Worm (Caenorhabditis elegans) whole organism, L3 larva: ENCODE data around the gene fbxa-113.

Source experiments
- aly-2 ChIP-seq: fragments of 150-350 bp; optimal IDR thresholded peaks from 2 replicates; lab custom pipeline; 2014; ENCODE audit warnings: missing biosample characterization, missing genetic modification characterization
- ama-1 ChIP-seq: fragments of 150-350 bp; optimal IDR thresholded peaks from 2 replicates; lab custom pipeline; 2018
- lin-39 ChIP-seq: fragments of 150-350 bp; optimal IDR thresholded peaks from 2 replicates; lab custom pipeline; 2018; ENCODE audit warnings: missing biosample characterization, missing genetic modification reagents, missing genetic modification characterization
- mml-1 ChIP-seq: fragments of 150-350 bp; sonication (generic microtip); optimal IDR thresholded peaks from 3 replicates; lab custom pipeline; 2014; ENCODE audit warnings: missing biosample characterization, missing genetic modification characterization
- nfya-1 ChIP-seq: sonication (generic microtip); optimal IDR thresholded peaks from 2 replicates; lab custom pipeline; 2017; ENCODE audit warnings: missing genetic modification characterization, mild to moderate bottlenecking, missing compliant biosample characterization, antibody characterized with exemption, moderate library complexity; ENCODE audit not compliant: insufficient read depth
- nhr-11 ChIP-seq: fragments of 150-350 bp; optimal IDR thresholded peaks from 2 replicates; lab custom pipeline; 2014; ENCODE audit warnings: missing biosample characterization, missing genetic modification characterization
- nhr-237 ChIP-seq: fragments of 150-350 bp; optimal IDR thresholded peaks from 2 replicates; lab custom pipeline; 2014; ENCODE audit warnings: missing biosample characterization, missing genetic modification characterization
- nhr-25 ChIP-seq: sonication (generic microtip); optimal IDR thresholded peaks from 2 replicates; lab custom pipeline; 2017; ENCODE audit warnings: missing biosample characterization, missing genetic modification characterization
- nhr-76 ChIP-seq: fragments of 150-350 bp; sonication (generic microtip); optimal IDR thresholded peaks from 5 replicates; lab custom pipeline; 2014; ENCODE audit warnings: missing biosample characterization, missing genetic modification characterization
- nhr-77 ChIP-seq: fragments of 150-350 bp; optimal IDR thresholded peaks from 2 replicates; lab custom pipeline; 2014; ENCODE audit warnings: missing biosample characterization, missing genetic modification characterization
- pha-4 ChIP-seq: fragments of 150-350 bp; optimal IDR thresholded peaks from 2 replicates; lab custom pipeline; 2014; ENCODE audit warnings: missing biosample characterization, missing genetic modification reagents, missing genetic modification characterization
- zag-1 ChIP-seq: fragments of 150-350 bp; optimal IDR thresholded peaks from 2 replicates; lab custom pipeline; 2014; ENCODE audit warnings: missing biosample characterization, missing genetic modification characterization
- ztf-11 ChIP-seq: fragments of 150-350 bp; optimal IDR thresholded peaks from 2 replicates; lab custom pipeline; 2014; ENCODE audit warnings: missing biosample characterization, missing genetic modification characterization

- TF ChIP-seq aly-2 (tag; lab: Kevin White, UChicago) = no peak
- no peak for TF ChIP-seq pha-4 (tag; lab: Kevin White, UChicago)
- TF ChIP-seq nhr-76 (tag; lab: Kevin White, UChicago) = no peak
- TF ChIP-seq nhr-77 (tag; lab: Kevin White, UChicago) = no peak
- peak; percentile 63 for TF ChIP-seq nfya-1 (tag; lab: Kevin White, UChicago)
- TF ChIP-seq zag-1 (tag; lab: Kevin White, UChicago) = no peak
- no peak for TF ChIP-seq nhr-25 (tag; lab: Kevin White, UChicago)
- TF ChIP-seq nhr-237 (tag; lab: Kevin White, UChicago) = no peak
- no peak for TF ChIP-seq ztf-11
- TF ChIP-seq nhr-11 = no peak
- no peak for TF ChIP-seq lin-39
- TF ChIP-seq ama-1 (lab: Kevin White, UChicago) = no peak
- TF ChIP-seq mml-1 (tag; lab: Kevin White, UChicago) = no peak
These were observed 46.4 kb downstream of the fbxa-113 start, which contains the start of gene swsn-1 for ce11 chrV:20249438-20250120.
